Worm (Caenorhabditis elegans) whole organism, L1 larva: ENCODE measurements around the gene R02F11.2.

Experiments used
- Y116A8C.19 ChIP-seq: sonication (generic microtip); optimal IDR thresholded peaks from 2 replicates; lab custom pipeline; 2016; ENCODE audit warnings: missing compliant biosample characterization, missing genetic modification characterization, borderline replicate concordance
- ama-1 ChIP-seq: fragments of 150-350 bp; optimal IDR thresholded peaks from 2 replicates; lab custom pipeline; 2014
- ceh-90 ChIP-seq: sonication (generic microtip); optimal IDR thresholded peaks from 2 replicates; lab custom pipeline; 2016; ENCODE audit warnings: missing genetic modification characterization, missing compliant biosample characterization
- dpl-1 ChIP-seq, 3 experiments: fragments of 150-350 bp in 2 of 3; sonication (generic microtip) in 1 of 3; optimal IDR thresholded peaks; 2 replicates each; lab custom pipeline; 2014 to 2017; ENCODE audit warnings: missing biosample characterization in 3 of 3, missing genetic modification characterization in 3 of 3, missing genetic modification reagents in 3 of 3
- elt-3 ChIP-seq, 6 experiments: fragments of 150-350 bp in 1 of 6; sonication (generic microtip); optimal IDR thresholded peaks; 2 replicates each; lab custom pipeline; 2017 to 2018; ENCODE audit warnings: missing biosample characterization in 6 of 6, missing genetic modification characterization in 6 of 6, inconsistent platforms in 1 of 6
- grh-1 ChIP-seq: fragments of 200-800 bp; sonication (Bioruptor generic); IDR thresholded peaks from 2 replicates; pipeline ENCODE4 v1.3.6; 2022; ENCODE audit warnings: missing genetic modification reagents, missing genetic modification characterization, missing compliant biosample characterization
- lsy-2 ChIP-seq, 2 experiments: fragments of 150-350 bp; optimal IDR thresholded peaks; 2 replicates each; lab custom pipeline; 2014; ENCODE audit warnings: missing biosample characterization in 2 of 2, missing genetic modification characterization in 2 of 2
- nhr-28 ChIP-seq: fragments of 150-350 bp; optimal IDR thresholded peaks from 2 replicates; lab custom pipeline; 2014; ENCODE audit warnings: missing biosample characterization, missing genetic modification characterization
- pag-3 ChIP-seq: sonication (generic microtip); optimal IDR thresholded peaks from 2 replicates; lab custom pipeline; 2017; ENCODE audit warnings: missing genetic modification characterization, mild to moderate bottlenecking, missing compliant biosample characterization, antibody characterized with exemption, borderline replicate concordance; ENCODE audit not compliant: insufficient read depth
- pqm-1 ChIP-seq: sonication (generic microtip); optimal IDR thresholded peaks from 3 replicates; lab custom pipeline; 2017; ENCODE audit warnings: missing biosample characterization, missing genetic modification characterization
- unc-130 ChIP-seq: fragments of 150-350 bp; optimal IDR thresholded peaks from 2 replicates; lab custom pipeline; 2017; ENCODE audit warnings: missing biosample characterization, missing genetic modification characterization, inconsistent platforms
- unc-62 ChIP-seq: fragments of 150-350 bp; optimal IDR thresholded peaks from 2 replicates; lab custom pipeline; 2014; ENCODE audit warnings: missing biosample characterization, missing genetic modification reagents, missing genetic modification characterization
- unc-86 ChIP-seq: sonication (generic microtip); optimal IDR thresholded peaks from 2 replicates; lab custom pipeline; 2016; ENCODE audit warnings: missing genetic modification characterization, missing compliant biosample characterization
- zag-1 ChIP-seq: fragments of 150-350 bp; optimal IDR thresholded peaks from 2 replicates; lab custom pipeline; 2014; ENCODE audit warnings: missing biosample characterization, missing genetic modification characterization

- TF ChIP-seq ama-1 (lab: Kevin White, UChicago) (no peak), elt-3 (tag; optimal IDR thresholded peaks at IDR 0.05; lab: Kevin White, UChicago) (peak in 1 of 6 experiments; percentile 29), lsy-2 (tag; optimal IDR thresholded peaks at IDR 0.05; lab: Kevin White, UChicago) (no peak), grh-1 (no peak), unc-86 (tag; lab: Kevin White, UChicago) (no peak), Y116A8C.19 (no peak), pag-3 (tag; lab: Kevin White, UChicago) (no peak), zag-1 (tag; lab: Kevin White, UChicago) (no peak), nhr-28 (tag; lab: Kevin White, UChicago) (no peak), unc-62 (GFP tag; lab: Kevin White, UChicago) (no peak), ceh-90 (tag; lab: Kevin White, UChicago) (no peak), pqm-1 (no peak), unc-130 (tag; lab: Kevin White, UChicago) (no peak), dpl-1 (GFP tag; optimal IDR thresholded peaks at IDR 0.05; lab: Kevin White, UChicago) (no peak)
Observed at ce11 chrV:4839913-4840312, 45.5 kb downstream of the R02F11.2 start, which contains the start of gene nas-9.
